Fruit fly (Drosophila melanogaster) whole organism, embryonic: ENCODE data around the gene CG44838.

ENCODE experiments used
- CG10543 ChIP-seq: fragments of 200-800 bp; sonication (Bioruptor generic); optimal IDR thresholded peaks from 3 replicates; lab custom pipeline; 2017; ENCODE audit warnings: missing biosample characterization, mild to moderate bottlenecking, missing genetic modification characterization, moderate library complexity
- CG11696 ChIP-seq: fragments of 200-800 bp; sonication (Bioruptor generic); IDR thresholded peaks from 2 replicates; pipeline ENCODE4 v1.3.6; 2022; ENCODE audit warnings: missing biosample characterization, missing genetic modification characterization
- CG15514 ChIP-seq: fragments of 200-800 bp; sonication (Bioruptor generic); optimal IDR thresholded peaks from 3 replicates; lab custom pipeline; 2017; ENCODE audit warnings: missing biosample characterization, missing genetic modification characterization, mild to moderate bottlenecking, moderate library complexity, missing genetic modification reagents
- CG1832 ChIP-seq: fragments of 200-800 bp; sonication (Bioruptor generic); optimal IDR thresholded peaks from 2 replicates; lab custom pipeline; 2017; ENCODE audit warnings: missing biosample characterization, mild to moderate bottlenecking, missing genetic modification characterization, inconsistent platforms
- CG2116 ChIP-seq: fragments of 200-800 bp; sonication (Bioruptor generic); optimal IDR thresholded peaks from 3 replicates; lab custom pipeline; 2018; ENCODE audit warnings: missing biosample characterization, mild to moderate bottlenecking, missing genetic modification characterization
- CG3281 ChIP-seq: fragments of 200-800 bp; sonication (Bioruptor generic); optimal IDR thresholded peaks from 3 replicates; lab custom pipeline; 2017; ENCODE audit warnings: missing biosample characterization, mild to moderate bottlenecking, missing genetic modification characterization
- CG33213 ChIP-seq: fragments of 200-800 bp; sonication (Bioruptor generic); optimal IDR thresholded peaks from 3 replicates; lab custom pipeline; 2016; ENCODE audit warnings: missing biosample characterization, missing genetic modification characterization
- CG33557 ChIP-seq: fragments of 200-800 bp; sonication (Bioruptor generic); optimal IDR thresholded peaks from 2 replicates; lab custom pipeline; 2019; ENCODE audit warnings: missing biosample characterization, mild to moderate bottlenecking, missing genetic modification characterization, moderate library complexity
- CG3726 ChIP-seq: fragments of 200-800 bp; sonication (Bioruptor generic); IDR thresholded peaks from 3 replicates; pipeline ENCODE4, ENCODE4 v1.3.6; 2022; ENCODE audit warnings: missing biosample characterization, missing genetic modification characterization
- CG4404 ChIP-seq: fragments of 200-800 bp; sonication (Bioruptor generic); IDR thresholded peaks from 2 replicates; pipeline ENCODE4 v1.3.6; 2022; ENCODE audit warnings: missing biosample characterization, missing genetic modification characterization
- CG4617 ChIP-seq: fragments of 200-800 bp; sonication (Bioruptor generic); optimal IDR thresholded peaks from 3 replicates; lab custom pipeline; 2016; ENCODE audit warnings: missing biosample characterization, missing genetic modification characterization, borderline replicate concordance
- CG4707 ChIP-seq: fragments of 200-800 bp; sonication (Bioruptor generic); optimal IDR thresholded peaks from 2 replicates; lab custom pipeline; 2018; ENCODE audit warnings: missing biosample characterization, mild to moderate bottlenecking, missing genetic modification characterization, moderate library complexity
- CG4820 ChIP-seq: fragments of 200-800 bp; sonication (Bioruptor generic); optimal IDR thresholded peaks from 3 replicates; lab custom pipeline; 2016; ENCODE audit warnings: missing biosample characterization, missing genetic modification characterization
- CG5245 ChIP-seq: fragments of 200-800 bp; sonication (Bioruptor generic); optimal IDR thresholded peaks from 3 replicates; lab custom pipeline; 2016; ENCODE audit warnings: missing biosample characterization, missing genetic modification characterization
- CG7928 ChIP-seq: fragments of 200-800 bp; sonication (Bioruptor generic); optimal IDR thresholded peaks from 2 replicates; lab custom pipeline; 2017; ENCODE audit warnings: missing biosample characterization, mild to moderate bottlenecking, missing genetic modification characterization
- Camta ChIP-seq: fragments of 200-800 bp; sonication (Bioruptor generic); optimal IDR thresholded peaks from 2 replicates; lab custom pipeline; 2016; ENCODE audit warnings: missing biosample characterization, missing genetic modification characterization
- Dref ChIP-seq: fragments of 200-800 bp; sonication (Bioruptor generic); IDR thresholded peaks from 2 replicates; pipeline ENCODE4 v1.3.6; 2022; ENCODE audit warnings: missing biosample characterization, missing genetic modification characterization
- ERR ChIP-seq: fragments of 200-800 bp; sonication (Bioruptor generic); optimal IDR thresholded peaks from 2 replicates; lab custom pipeline; 2016; ENCODE audit warnings: missing biosample characterization, missing genetic modification characterization
- HLH3B ChIP-seq: fragments of 200-800 bp; sonication (Bioruptor generic); IDR thresholded peaks from 2 replicates; pipeline ENCODE4 v1.3.6; 2022; ENCODE audit warnings: missing biosample characterization, missing genetic modification characterization
- Hand ChIP-seq: fragments of 200-800 bp; sonication (Bioruptor generic); optimal IDR thresholded peaks from 2 replicates; lab custom pipeline; 2017; ENCODE audit warnings: mild to moderate bottlenecking, missing biosample characterization, missing genetic modification reagents, missing genetic modification characterization
- Lpt ChIP-seq: fragments of >200 bp; optimal IDR thresholded peaks from 2 replicates; lab custom pipeline; 2018; ENCODE audit warnings: missing biosample characterization, missing genetic modification characterization
- Mad ChIP-seq: fragments of 200-800 bp; sonication (Bioruptor generic); optimal IDR thresholded peaks from 2 replicates; lab custom pipeline; 2016; ENCODE audit warnings: missing biosample characterization, missing genetic modification characterization
- Mrtf ChIP-seq: fragments of 200-800 bp; sonication (Bioruptor generic); IDR thresholded peaks from 3 replicates; pipeline ENCODE4 v1.3.6; 2022; ENCODE audit warnings: missing biosample characterization, missing genetic modification characterization
- Myb ChIP-seq: fragments of 200-800 bp; sonication (Bioruptor generic); optimal IDR thresholded peaks from 2 replicates; lab custom pipeline; 2016; ENCODE audit warnings: missing biosample characterization, missing genetic modification characterization
- NC2α ChIP-seq: fragments of 200-800 bp; sonication (Bioruptor generic); optimal IDR thresholded peaks from 2 replicates; lab custom pipeline; 2016; ENCODE audit warnings: missing biosample characterization, missing genetic modification characterization
- NFAT ChIP-seq: fragments of 200-800 bp; sonication (Bioruptor generic); IDR thresholded peaks from 2 replicates; pipeline ENCODE4 v1.3.6; 2022; ENCODE audit warnings: missing biosample characterization, missing genetic modification characterization
- Opbp ChIP-seq: fragments of 200-800 bp; sonication (Bioruptor generic); IDR thresholded peaks from 3 replicates; pipeline ENCODE4 v1.3.6; 2022; ENCODE audit warnings: missing biosample characterization, missing genetic modification characterization; ENCODE audit not compliant: partially characterized antibody
- Optix ChIP-seq: fragments of 200-800 bp; sonication (Bioruptor generic); IDR thresholded peaks from 3 replicates; pipeline ENCODE4 v1.3.6; 2022; ENCODE audit warnings: missing biosample characterization, missing genetic modification characterization
- Sox102F ChIP-seq: fragments of 200-800 bp; sonication (Bioruptor generic); optimal IDR thresholded peaks from 2 replicates; lab custom pipeline; 2018; ENCODE audit warnings: missing biosample characterization, mild to moderate bottlenecking, missing genetic modification characterization, moderate library complexity
- ase ChIP-seq: fragments of 200-800 bp; sonication (Bioruptor generic); IDR thresholded peaks from 3 replicates; pipeline ENCODE4 v1.3.6; 2022; ENCODE audit warnings: missing biosample characterization, missing genetic modification characterization
- az2 ChIP-seq: fragments of 200-800 bp; sonication (Bioruptor generic); optimal IDR thresholded peaks from 3 replicates; lab custom pipeline; 2016; ENCODE audit warnings: missing biosample characterization, missing genetic modification characterization
- cad ChIP-seq: fragments of >200 bp; optimal IDR thresholded peaks from 2 replicates; lab custom pipeline; 2017; ENCODE audit warnings: missing biosample characterization, missing genetic modification characterization
- ci ChIP-seq: fragments of 200-800 bp; sonication (Bioruptor generic); IDR thresholded peaks from 3 replicates; pipeline ENCODE4 v1.3.6; 2022; ENCODE audit warnings: missing biosample characterization, missing genetic modification characterization
- dmrt11E ChIP-seq: fragments of 200-800 bp; sonication (Bioruptor generic); optimal IDR thresholded peaks from 3 replicates; lab custom pipeline; 2018; ENCODE audit warnings: missing biosample characterization, mild to moderate bottlenecking, missing genetic modification characterization, moderate library complexity
- dpn ChIP-seq, 2 experiments: fragments of 200-800 bp; sonication (Bioruptor generic); optimal IDR thresholded peaks; 3 replicates each; lab custom pipeline; 2016; ENCODE audit warnings: missing biosample characterization in 2 of 2, missing genetic modification characterization in 2 of 2
- eve ChIP-seq, 2 experiments: fragments of >200 bp; optimal IDR thresholded peaks; 2 replicates each; lab custom pipeline; 2017; ENCODE audit warnings: missing biosample characterization in 2 of 2, missing genetic modification characterization in 2 of 2
- fd3F ChIP-seq: fragments of 200-800 bp; sonication (Bioruptor generic); optimal IDR thresholded peaks from 2 replicates; lab custom pipeline; 2018; ENCODE audit warnings: missing biosample characterization, mild to moderate bottlenecking, missing genetic modification characterization, moderate library complexity
- gfzf ChIP-seq: fragments of 200-800 bp; sonication (Bioruptor generic); optimal IDR thresholded peaks from 2 replicates; lab custom pipeline; 2016; ENCODE audit warnings: missing biosample characterization, mild to moderate bottlenecking, missing genetic modification characterization, moderate library complexity
- ken ChIP-seq: fragments of 200-800 bp; sonication (Bioruptor generic); IDR thresholded peaks from 3 replicates; pipeline ENCODE4 v1.3.6; 2022; ENCODE audit warnings: missing biosample characterization, missing genetic modification characterization
- lola ChIP-seq, 3 experiments: fragments of >200 bp in 2 of 3; fragments of 200-800 bp in 1 of 3; sonication (Bioruptor generic) in 1 of 3; optimal IDR thresholded peaks; 2 replicates each; lab custom pipeline; 2017 to 2019; ENCODE audit warnings: missing biosample characterization in 3 of 3, missing genetic modification characterization in 3 of 3, mild to moderate bottlenecking in 1 of 3, moderate library complexity in 1 of 3
- mld ChIP-seq: fragments of 200-800 bp; sonication (Bioruptor generic); IDR thresholded peaks from 3 replicates; pipeline ENCODE4 v1.3.6; 2022; ENCODE audit warnings: missing biosample characterization, missing genetic modification characterization; ENCODE audit not compliant: partially characterized antibody
- nom ChIP-seq: fragments of 200-800 bp; sonication (Bioruptor generic); optimal IDR thresholded peaks from 2 replicates; lab custom pipeline; 2017; ENCODE audit warnings: missing biosample characterization, missing genetic modification characterization, mild to moderate bottlenecking, moderate library complexity, missing genetic modification reagents
- pan ChIP-seq, 4 experiments: fragments of >200 bp in 3 of 4; fragments of 200-800 bp in 1 of 4; sonication (Bioruptor generic) in 1 of 4; optimal IDR thresholded peaks in 3 of 4; IDR thresholded peaks in 1 of 4; 2 replicates each; pipeline versions ENCODE4 v1.3.6 to Lab custom; 2017 to 2022; ENCODE audit warnings: missing biosample characterization in 2 of 4, missing genetic modification characterization in 2 of 4, mixed read lengths in 1 of 4
- pfk ChIP-seq: fragments of 200-800 bp; sonication (Bioruptor generic); optimal IDR thresholded peaks from 2 replicates; lab custom pipeline; 2018; ENCODE audit warnings: missing biosample characterization, mild to moderate bottlenecking, missing genetic modification characterization, moderate library complexity
- rib ChIP-seq: fragments of 200-800 bp; sonication (Bioruptor generic); IDR thresholded peaks from 2 replicates; pipeline ENCODE4 v1.3.6; 2022; ENCODE audit warnings: missing biosample characterization, missing genetic modification characterization
- sens-2 ChIP-seq: fragments of 200-800 bp; sonication (Bioruptor generic); IDR thresholded peaks from 2 replicates; pipeline ENCODE4 v1.3.6; 2022; ENCODE audit warnings: missing biosample characterization, missing genetic modification characterization
- slp2 ChIP-seq: fragments of 200-800 bp; sonication (Bioruptor generic); optimal IDR thresholded peaks from 2 replicates; lab custom pipeline; 2016; ENCODE audit warnings: missing biosample characterization, missing genetic modification characterization
- yki ChIP-seq: fragments of >200 bp; optimal IDR thresholded peaks from 3 replicates; lab custom pipeline; 2018
- zfh1 ChIP-seq: fragments of 200-800 bp; sonication (Bioruptor generic); IDR thresholded peaks from 3 replicates; pipeline ENCODE4 v1.3.6; 2022; ENCODE audit warnings: missing biosample characterization, missing genetic modification characterization

Gene CG44838

dm6 chr3L:9419328-9419727 is 41.5 kb upstream of the CG44838 start (continued):
- TF ChIP-seq pan (optimal IDR thresholded peaks at IDR 0.05; lab: Kevin White, UChicago) = no peak
- TF ChIP-seq pan (GFP tag; optimal IDR thresholded peaks at IDR 0.05 in 1 of 2, IDR thresholded peaks at IDR 0.05 in 1 of 2) = peak in 1 of 2 experiments; percentile 64
- no peak for TF ChIP-seq Hand (GFP tag; lab: Kevin White, UChicago)
- no peak for TF ChIP-seq dmrt11E (tag; lab: Kevin White, UChicago)
- no peak for TF ChIP-seq CG4404 (GFP tag; lab: Robert Waterston, UW)
- no peak for TF ChIP-seq CG1832 (GFP tag; lab: Kevin White, UChicago)
- no peak for TF ChIP-seq Dref (GFP tag; lab: Robert Waterston, UW)
- no peak for TF ChIP-seq CG5245 (GFP tag; lab: Kevin White, UChicago)
- no peak for TF ChIP-seq CG3281 (GFP tag; lab: Kevin White, UChicago)
- no peak for TF ChIP-seq nom
- no peak for TF ChIP-seq dpn (GFP tag; optimal IDR thresholded peaks at IDR 0.05; lab: Kevin White, UChicago)
- TF ChIP-seq Myb (GFP tag; lab: Kevin White, UChicago) = no peak
- TF ChIP-seq ci = peak; percentile 65; the same call in 2 of the 3 replicates
- no peak for TF ChIP-seq fd3F (GFP tag; lab: Kevin White, UChicago)
- TF ChIP-seq pfk (GFP tag; lab: Kevin White, UChicago) = no peak
- TF ChIP-seq zfh1 (GFP tag; lab: Robert Waterston, UW) = 0 out of 3 replicates have a peak, but pooled peaks have one; percentile 24
- no peak for TF ChIP-seq CG10543 (GFP tag; lab: Kevin White, UChicago)
- TF ChIP-seq Mrtf (GFP tag; lab: Robert Waterston, UW) = no peak
- TF ChIP-seq HLH3B (GFP tag; lab: Robert Waterston, UW) = 0 out of 2 replicates have a peak, but pooled peaks have one; percentile 6
- 0 out of 3 replicates have a peak, but pooled peaks have one; percentile 10 for TF ChIP-seq ase (GFP tag; lab: Robert Waterston, UW)
- TF ChIP-seq eve (GFP tag; optimal IDR thresholded peaks at IDR 0.05; lab: Kevin White, UChicago) = no peak
- TF ChIP-seq Optix (GFP tag; lab: Robert Waterston, UW) = 0 out of 3 replicates have a peak, but pooled peaks have one; percentile 33
- TF ChIP-seq CG7928 (GFP tag; lab: Kevin White, UChicago) = no peak
- no peak for TF ChIP-seq Opbp (GFP tag; lab: Robert Waterston, UW)
- TF ChIP-seq CG4820 (GFP tag; lab: Kevin White, UChicago) = no peak
- no peak for TF ChIP-seq Mad (GFP tag; lab: Kevin White, UChicago)
- peak; percentile 25 for TF ChIP-seq Sox102F
- no peak for TF ChIP-seq CG2116 (GFP tag; lab: Kevin White, UChicago)
- no peak for TF ChIP-seq CG11696
- no peak for TF ChIP-seq az2 (GFP tag; lab: Kevin White, UChicago)
- no peak for TF ChIP-seq ken
- no peak for TF ChIP-seq yki
- TF ChIP-seq CG3726 = no peak
- no peak for TF ChIP-seq ERR (GFP tag; lab: Kevin White, UChicago)
- TF ChIP-seq Camta (GFP tag; lab: Kevin White, UChicago) = no peak
- TF ChIP-seq CG33213 = no peak
- TF ChIP-seq Lpt = no peak
- 0 out of 2 replicates have a peak, but pooled peaks have one; percentile 4 for TF ChIP-seq sens-2 (GFP tag; lab: Robert Waterston, UW)
- TF ChIP-seq mld (GFP tag; lab: Robert Waterston, UW) = no peak
- TF ChIP-seq NFAT = no peak
- no peak for TF ChIP-seq lola (GFP tag; optimal IDR thresholded peaks at IDR 0.05; lab: Kevin White, UChicago)
- TF ChIP-seq slp2 (GFP tag; lab: Kevin White, UChicago) = no peak
- no peak for TF ChIP-seq gfzf
- TF ChIP-seq CG33557 = no peak
- no peak for TF ChIP-seq rib
- TF ChIP-seq cad = no peak
- no peak for TF ChIP-seq CG4617 (GFP tag; lab: Kevin White, UChicago)
- no peak for TF ChIP-seq NC2α (GFP tag; lab: Kevin White, UChicago)
- TF ChIP-seq CG15514 (GFP tag; lab: Kevin White, UChicago) = no peak
- no peak for TF ChIP-seq CG4707
